Worm (Caenorhabditis elegans): ENCODE data around the gene lin-8.

Gene lin-8

ce11 chrII:3062876-3063275, 6.3 kb downstream of the lin-8 start:
- no peak for TF ChIP-seq let-607 (tag; optimal IDR thresholded peaks at IDR 0.05)

- no peak for TF ChIP-seq F57C9.4 (tag; optimal IDR thresholded peaks at IDR 0.05)
- TF ChIP-seq Y53G8AR.9 (GFP tag; conservative IDR thresholded peaks at IDR 0.05), result no peak
- TF ChIP-seq rpc-1 (optimal IDR thresholded peaks at IDR 0.05), result no peak
- TF ChIP-seq rpc-1 (tag; optimal IDR thresholded peaks at IDR 0.05), result no peak
These were observed 6.7 kb downstream of the lin-8 start for ce11 chrII:3063366-3063765.

ce11 chrII:3063984-3064383, 7.4 kb downstream of the lin-8 start:
- TF ChIP-seq F49E8.2 (tag; optimal IDR thresholded peaks at IDR 0.05; ENCODE audit: insufficient read depth) (no peak), C06A6.2 (GFP tag; conservative IDR thresholded peaks at IDR 0.05) (no peak), rcor-1 (GFP tag; IDR thresholded peaks at IDR 0.05) (no peak), hlh-12 (tag; optimal IDR thresholded peaks at IDR 0.05) (no peak), D2030.7 (GFP tag; IDR thresholded peaks at IDR 0.05) (no peak), nhr-120 (GFP tag; IDR thresholded peaks at IDR 0.05) (no peak), nfyb-1 (GFP tag; IDR thresholded peaks at IDR 0.05) (no peak), bed-1 (GFP tag; IDR thresholded peaks at IDR 0.05) (no peak), Y79H2A.3 (GFP tag; conservative IDR thresholded peaks at IDR 0.05) (no peak), madf-6 (GFP tag; IDR thresholded peaks at IDR 0.05) (no peak), xnd-1 (tag; optimal IDR thresholded peaks at IDR 0.05) (no peak), attf-6 (GFP tag; IDR thresholded peaks at IDR 0.05) (no peak), ZK185.1 (tag; optimal IDR thresholded peaks at IDR 0.05; ENCODE audit: poor library complexity, severe bottlenecking) (no peak)

- no peak for TF ChIP-seq F37B4.10 (GFP tag; IDR thresholded peaks at IDR 0.05)
- no peak for TF ChIP-seq B0261.1 (tag; optimal IDR thresholded peaks at IDR 0.05)
- TF ChIP-seq egl-18 (GFP tag; IDR thresholded peaks at IDR 0.05), result no peak
- TF ChIP-seq madf-8 (GFP tag; conservative IDR thresholded peaks at IDR 0.05), result no peak
- TF ChIP-seq Y67H2A.10 (GFP tag; conservative IDR thresholded peaks at IDR 0.05), result no peak
- TF ChIP-seq hmg-1.2 (GFP tag; IDR thresholded peaks at IDR 0.05), result no peak
- no peak for TF ChIP-seq nhr-179 (tag; optimal IDR thresholded peaks at IDR 0.05)
- TF ChIP-seq mxl-1 (tag; optimal IDR thresholded peaks at IDR 0.05), result no peak
- no peak for TF ChIP-seq lsy-27 (tag; optimal IDR thresholded peaks at IDR 0.05; ENCODE audit: borderline replicate concordance, insufficient read depth)
These were observed 8.0 kb downstream of the lin-8 start for ce11 chrII:3064631-3065030.

ce11 chrII:3065086-3065485, 8.5 kb downstream of the lin-8 start:
- TF ChIP-seq fkh-3 (tag; optimal IDR thresholded peaks at IDR 0.05) (no peak), hmg-20 (GFP tag; IDR thresholded peaks at IDR 0.05) (no peak), lin-35 (GFP tag; optimal IDR thresholded peaks at IDR 0.05) (no peak), hrde-1 (tag; optimal IDR thresholded peaks at IDR 0.05; ENCODE audit: borderline replicate concordance) (no peak), nfya-1 (tag; optimal IDR thresholded peaks at IDR 0.05; ENCODE audit: borderline replicate concordance, insufficient read depth) (no peak), attf-3 (GFP tag; conservative IDR thresholded peaks at IDR 0.05) (no peak), ceh-79 (tag; optimal IDR thresholded peaks at IDR 0.05) (no peak), nfyb-1 (GFP tag; IDR thresholded peaks at IDR 0.05) (no peak), lin-40 (tag; optimal IDR thresholded peaks at IDR 0.05) (no peak), akir-1 (GFP tag; optimal IDR thresholded peaks at IDR 0.05) (no peak), mel-28 (tag; optimal IDR thresholded peaks at IDR 0.05; ENCODE audit: borderline replicate concordance) (no peak)
